Worm (Caenorhabditis elegans) whole organism, L2 larva: ENCODE results near the gene pqn-53.

Experiments
- F13H6.1 ChIP-seq: sonication (generic microtip); optimal IDR thresholded peaks from 2 replicates; lab custom pipeline; 2016; ENCODE audit warnings: missing genetic modification characterization, missing compliant biosample characterization
- aly-2 ChIP-seq: fragments of 150-350 bp; optimal IDR thresholded peaks from 2 replicates; lab custom pipeline; 2014; ENCODE audit warnings: missing biosample characterization, missing genetic modification characterization
- ama-1 ChIP-seq: fragments of 150-350 bp; optimal IDR thresholded peaks from 2 replicates; lab custom pipeline; 2018; ENCODE audit warnings: inconsistent platforms
- egl-27 ChIP-seq: sonication (generic microtip); optimal IDR thresholded peaks from 3 replicates; lab custom pipeline; 2017; ENCODE audit warnings: missing biosample characterization, missing genetic modification reagents, missing genetic modification characterization
- elt-1 ChIP-seq: fragments of 150-350 bp; optimal IDR thresholded peaks from 2 replicates; lab custom pipeline; 2014; ENCODE audit warnings: missing biosample characterization, missing genetic modification characterization
- nhr-12 ChIP-seq: fragments of 150-350 bp; optimal IDR thresholded peaks from 2 replicates; lab custom pipeline; 2014; ENCODE audit warnings: missing biosample characterization, missing genetic modification characterization
- nhr-77 ChIP-seq: fragments of 150-350 bp; optimal IDR thresholded peaks from 2 replicates; lab custom pipeline; 2014; ENCODE audit warnings: missing biosample characterization, missing genetic modification characterization
- snpc-4 ChIP-seq: fragments of 150-350 bp; optimal IDR thresholded peaks from 2 replicates; lab custom pipeline; 2014; ENCODE audit warnings: missing biosample characterization, missing genetic modification characterization
- unc-39 ChIP-seq: fragments of 150-350 bp; optimal IDR thresholded peaks from 2 replicates; lab custom pipeline; 2014; ENCODE audit warnings: missing biosample characterization, missing genetic modification characterization
- zag-1 ChIP-seq: fragments of 150-350 bp; optimal IDR thresholded peaks from 2 replicates; lab custom pipeline; 2014; ENCODE audit warnings: missing biosample characterization, missing genetic modification characterization

DNA sequence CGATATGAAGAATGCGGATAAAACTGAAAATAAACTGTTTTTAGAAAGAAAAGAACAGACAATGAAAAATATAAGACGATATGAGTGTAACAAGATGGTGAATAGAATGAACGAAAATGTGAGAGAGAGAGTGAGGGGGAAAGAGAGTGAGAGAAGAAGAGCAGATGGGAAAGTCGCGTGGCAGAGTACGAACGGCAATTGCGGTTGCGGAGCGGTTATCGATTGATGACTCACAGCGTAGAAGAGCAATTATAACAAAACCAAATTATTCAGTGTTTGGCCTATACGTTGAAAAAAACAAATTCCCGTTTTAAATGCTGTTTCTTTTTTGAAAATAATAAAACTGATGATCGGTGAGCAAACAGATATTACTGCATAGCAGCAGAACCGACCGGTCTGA, at the start of gene pqn-53:
- TF ChIP-seq zag-1 (no peak), snpc-4 (no peak), ama-1 (no peak), egl-27 (tag; lab: Kevin White, UChicago) (no peak), nhr-77 (tag; lab: Kevin White, UChicago) (no peak), elt-1 (tag; lab: Kevin White, UChicago) (no peak), F13H6.1 (tag; lab: Kevin White, UChicago) (peak; percentile 0), aly-2 (no peak), unc-39 (tag; lab: Kevin White, UChicago) (no peak), nhr-12 (tag; lab: Kevin White, UChicago) (no peak)
